Worm (Caenorhabditis elegans) whole organism, midembryonic: ENCODE results near the gene nspb-12.

Experiments used
- T22C8.4 ChIP-seq: fragments of 200-800 bp; sonication (Bioruptor generic); IDR thresholded peaks from 2 replicates; pipeline ENCODE4 v1.3.6; 2022; ENCODE audit warnings: missing genetic modification characterization, missing compliant biosample characterization
- cog-1 ChIP-seq: sonication (generic microtip); optimal IDR thresholded peaks from 2 replicates; lab custom pipeline; 2016; ENCODE audit warnings: missing genetic modification characterization, missing compliant biosample characterization
- flt-1 ChIP-seq: fragments of 200-800 bp; sonication (Bioruptor generic); IDR thresholded peaks from 2 replicates; pipeline ENCODE4 v1.3.6; 2022; ENCODE audit warnings: missing genetic modification characterization, missing compliant biosample characterization
- klf-2 ChIP-seq: fragments of 200-800 bp; sonication (Bioruptor generic); conservative IDR thresholded peaks from 2 replicates; pipeline ENCODE4 v1.3.6; 2022; ENCODE audit warnings: missing genetic modification reagents, missing genetic modification characterization, missing compliant biosample characterization
- med-1 ChIP-seq: sonication (generic microtip); optimal IDR thresholded peaks from 2 replicates; lab custom pipeline; 2017; ENCODE audit warnings: missing genetic modification characterization, mild to moderate bottlenecking, missing compliant biosample characterization, antibody characterized with exemption, missing genetic modification reagents; ENCODE audit not compliant: insufficient read depth
- ref-1 ChIP-seq: fragments of 200-800 bp; sonication (Bioruptor generic); conservative IDR thresholded peaks from 2 replicates; pipeline ENCODE4 v1.3.6; 2022; ENCODE audit warnings: missing genetic modification reagents, missing genetic modification characterization, missing compliant biosample characterization
- tab-1 ChIP-seq: fragments of 200-800 bp; sonication (Bioruptor generic); IDR thresholded peaks from 2 replicates; pipeline ENCODE4 v1.3.6; 2022; ENCODE audit warnings: missing genetic modification characterization, missing compliant biosample characterization
- ztf-23 ChIP-seq: fragments of 200-800 bp; sonication (Bioruptor generic); IDR thresholded peaks from 2 replicates; pipeline ENCODE4 v1.3.6; 2022; ENCODE audit warnings: missing genetic modification reagents, missing genetic modification characterization, missing compliant biosample characterization
- ztf-29 ChIP-seq: fragments of 200-800 bp; sonication (Bioruptor generic); IDR thresholded peaks from 2 replicates; pipeline ENCODE4 v1.3.6; 2022; ENCODE audit warnings: missing genetic modification reagents, missing genetic modification characterization, missing compliant biosample characterization

The nspb-12 gene

DNA sequence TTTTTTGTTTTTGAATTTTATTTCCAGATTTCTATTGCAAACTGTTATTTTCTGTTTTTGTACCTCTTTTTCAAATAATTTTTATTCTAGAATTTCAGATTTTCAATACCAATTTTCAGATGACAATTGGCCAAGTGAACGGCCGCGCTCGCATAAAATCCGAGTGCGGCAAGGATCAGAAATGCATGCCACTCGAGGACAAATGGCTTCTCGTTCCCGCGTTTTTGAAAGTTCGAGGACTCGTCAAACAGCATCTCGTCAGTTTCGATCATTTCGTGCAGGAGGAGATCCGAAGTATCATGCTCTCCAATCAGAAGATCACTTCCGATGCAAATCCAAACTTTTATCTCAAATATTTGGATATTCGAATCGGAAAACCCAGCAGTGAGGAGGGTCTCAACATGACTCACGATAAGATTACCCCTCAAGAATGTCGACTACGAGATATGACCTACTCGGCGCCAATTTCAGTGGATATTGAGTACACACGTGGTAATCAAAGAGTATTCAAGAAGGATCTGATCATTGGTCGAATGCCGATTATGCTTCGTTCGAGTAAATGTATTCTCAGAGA, 11.2 kb downstream of the nspb-12 start, which contains the start of gene rpc-2:
TSS of gene rpc-2 (plus strand) at position 120 of the 574 bp plus-strand sequence.
- TF ChIP-seq T22C8.4 (GFP tag; lab: Robert Waterston, UW) (no peak), cog-1 (tag; lab: Kevin White, UChicago) (no peak), ztf-23 (GFP tag; lab: Robert Waterston, UW) (no peak), tab-1 (GFP tag; lab: Robert Waterston, UW) (no peak), klf-2 (no peak), ref-1 (GFP tag; lab: Robert Waterston, UW) (no peak), ztf-29 (GFP tag; lab: Robert Waterston, UW) (no peak)

ce11 chrIII:5554884-5555500, 13.6 kb downstream of the nspb-12 start, which contains the start of the genes nmad-1 and hach-1:
Gene nmad-1 (minus strand): TSS chrIII:5554934.
Gene hach-1 (plus strand): TSS chrIII:5555450.
- peak; percentile 82 for TF ChIP-seq ztf-29 (GFP tag; lab: Robert Waterston, UW)
- TF ChIP-seq flt-1 (GFP tag; lab: Robert Waterston, UW), result peak; percentile 94
- TF ChIP-seq tab-1 (GFP tag; lab: Robert Waterston, UW), result peak; percentile 92
- peak; percentile 79 for TF ChIP-seq cog-1 (tag; lab: Kevin White, UChicago)
- TF ChIP-seq med-1 (GFP tag; lab: Kevin White, UChicago), result peak; percentile 97
- peak; percentile 96 for TF ChIP-seq ztf-23 (GFP tag; lab: Robert Waterston, UW)
- peak; percentile 90; the same call in 1 of the 2 replicates for TF ChIP-seq klf-2
- TF ChIP-seq ref-1 (GFP tag; lab: Robert Waterston, UW), result peak; percentile 75
- TF ChIP-seq T22C8.4 (GFP tag; lab: Robert Waterston, UW), result peak; percentile 88

ce11 chrIII:5553098-5553497, 15.5 kb downstream of the nspb-12 start:
- TF ChIP-seq med-1 (GFP tag; lab: Kevin White, UChicago) (no peak), ref-1 (GFP tag; lab: Robert Waterston, UW) (no peak), flt-1 (GFP tag; lab: Robert Waterston, UW) (no peak), cog-1 (tag; lab: Kevin White, UChicago) (no peak), tab-1 (GFP tag; lab: Robert Waterston, UW) (no peak), T22C8.4 (GFP tag; lab: Robert Waterston, UW) (no peak), klf-2 (no peak), ztf-29 (GFP tag; lab: Robert Waterston, UW) (no peak), ztf-23 (GFP tag; lab: Robert Waterston, UW) (no peak)

DNA sequence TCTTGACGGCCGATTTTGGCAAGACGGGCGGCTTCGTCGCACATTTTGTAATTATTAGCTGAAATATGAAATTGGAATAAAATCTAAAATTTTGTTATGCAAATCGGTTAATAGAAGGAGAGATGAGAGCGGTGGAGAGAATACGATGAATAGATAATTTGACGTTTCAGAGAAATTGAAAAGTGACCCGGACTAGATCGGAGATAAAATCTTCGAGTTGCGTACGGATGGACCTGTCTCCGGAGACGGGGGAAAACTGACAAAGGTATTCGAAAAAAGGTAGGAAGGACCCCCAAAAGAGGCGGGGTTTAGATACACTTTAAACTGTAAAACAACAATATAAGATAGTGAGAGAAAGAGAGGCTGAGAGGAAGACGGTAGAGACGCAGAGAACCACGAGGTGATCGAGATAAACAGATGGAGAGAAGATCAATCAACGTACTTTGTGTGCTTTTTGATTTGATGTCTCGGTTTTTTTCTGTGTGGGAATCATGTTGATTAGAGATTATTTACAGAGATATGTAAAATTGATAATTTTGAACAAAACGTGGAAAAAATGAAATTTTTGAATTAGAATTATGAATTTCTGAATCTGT, 16.4 kb downstream of the nspb-12 start, which contains the start of gene F09F7.6:
TSS of gene F09F7.6 (minus strand) at position 64 of the 596 bp plus-strand sequence.
- TF ChIP-seq ztf-29 (GFP tag; lab: Robert Waterston, UW) (no peak), med-1 (GFP tag; lab: Kevin White, UChicago) (no peak), flt-1 (GFP tag; lab: Robert Waterston, UW) (0 out of 2 replicates have a peak, but pooled peaks have one; percentile 31)

DNA sequence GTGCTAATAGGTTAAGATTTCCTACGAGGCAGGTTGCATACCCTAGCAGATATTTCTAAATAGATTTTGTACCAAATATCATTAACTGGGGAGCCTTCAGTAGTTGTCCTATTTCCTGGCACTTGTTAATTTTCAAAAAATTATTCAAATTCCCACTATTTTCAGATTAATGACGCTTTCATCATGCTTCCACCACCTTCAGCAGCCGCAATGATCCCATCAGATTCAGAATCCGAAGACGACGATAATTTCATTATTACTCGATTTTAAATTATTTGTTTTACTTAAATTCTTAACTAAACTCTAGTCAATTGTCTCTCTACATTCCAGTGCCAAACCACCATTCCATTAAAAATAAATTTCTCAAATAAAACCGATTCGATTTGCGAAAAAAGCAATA, 17.7 kb downstream of the nspb-12 start:
- no peak for TF ChIP-seq T22C8.4 (GFP tag; lab: Robert Waterston, UW)
- TF ChIP-seq ztf-23 (GFP tag; lab: Robert Waterston, UW), result no peak
- TF ChIP-seq cog-1 (tag; lab: Kevin White, UChicago), result no peak
- TF ChIP-seq klf-2, result no peak
- TF ChIP-seq ztf-29 (GFP tag; lab: Robert Waterston, UW), result no peak
- TF ChIP-seq ref-1 (GFP tag; lab: Robert Waterston, UW), result no peak
- no peak for TF ChIP-seq tab-1 (GFP tag; lab: Robert Waterston, UW)
- TF ChIP-seq med-1 (GFP tag; lab: Kevin White, UChicago), result no peak
- no peak for TF ChIP-seq flt-1 (GFP tag; lab: Robert Waterston, UW)

DNA sequence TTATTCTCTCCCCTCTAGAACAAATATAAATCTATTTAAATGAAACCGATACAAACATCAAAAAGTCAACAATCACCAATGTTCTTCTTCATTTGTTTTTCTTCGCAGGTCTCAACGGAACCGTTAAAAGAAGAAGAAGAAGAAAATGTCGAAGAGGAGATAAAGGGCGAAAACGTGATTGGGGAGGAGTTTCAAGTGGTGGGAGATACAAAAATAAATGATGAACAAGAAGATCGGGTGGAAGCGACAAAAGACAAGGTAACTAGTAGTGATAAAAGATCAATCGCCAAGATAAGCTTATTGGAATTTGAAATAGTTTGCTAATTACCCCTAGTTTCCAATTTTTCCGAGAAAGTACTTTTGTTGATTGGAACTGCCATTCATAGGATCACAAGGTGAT, 18.4 kb downstream of the nspb-12 start:
- TF ChIP-seq T22C8.4 (GFP tag; lab: Robert Waterston, UW) (no peak), flt-1 (GFP tag; lab: Robert Waterston, UW) (no peak), klf-2 (no peak), tab-1 (GFP tag; lab: Robert Waterston, UW) (no peak), ztf-23 (GFP tag; lab: Robert Waterston, UW) (no peak), med-1 (GFP tag; lab: Kevin White, UChicago) (no peak), ztf-29 (GFP tag; lab: Robert Waterston, UW) (no peak), cog-1 (tag; lab: Kevin White, UChicago) (no peak), ref-1 (GFP tag; lab: Robert Waterston, UW) (no peak)

DNA sequence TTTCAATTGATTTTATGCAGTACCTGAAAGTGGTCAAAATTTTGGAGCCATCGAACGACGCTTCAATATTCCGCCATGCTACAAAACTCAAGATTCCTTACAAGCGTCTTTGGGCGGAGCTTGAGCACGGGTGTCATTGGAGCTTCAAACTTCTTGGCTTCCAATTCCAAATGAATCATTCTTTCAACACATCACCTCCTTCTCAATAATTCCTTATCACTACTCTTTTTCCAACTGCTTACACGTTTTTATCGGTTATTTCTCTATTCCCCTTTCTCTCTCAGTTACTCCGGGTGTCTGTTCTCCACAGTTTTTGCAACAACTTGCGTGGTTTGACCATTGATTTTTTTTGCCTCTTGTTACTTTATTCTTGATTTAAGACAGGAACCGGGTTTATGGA, 21.8 kb downstream of the nspb-12 start, which contains the start of gene F09F7.5:
TSS of gene F09F7.5 (plus strand) at position 258 of the 400 bp plus-strand sequence.
- TF ChIP-seq T22C8.4 (GFP tag; lab: Robert Waterston, UW), result no peak
- TF ChIP-seq ztf-23 (GFP tag; lab: Robert Waterston, UW), result no peak
- no peak for TF ChIP-seq cog-1 (tag; lab: Kevin White, UChicago)
- TF ChIP-seq klf-2, result no peak
- TF ChIP-seq ztf-29 (GFP tag; lab: Robert Waterston, UW), result no peak
- TF ChIP-seq flt-1 (GFP tag; lab: Robert Waterston, UW), result no peak
- TF ChIP-seq tab-1 (GFP tag; lab: Robert Waterston, UW), result no peak
- no peak for TF ChIP-seq ref-1 (GFP tag; lab: Robert Waterston, UW)
- no peak for TF ChIP-seq med-1 (GFP tag; lab: Kevin White, UChicago)

DNA sequence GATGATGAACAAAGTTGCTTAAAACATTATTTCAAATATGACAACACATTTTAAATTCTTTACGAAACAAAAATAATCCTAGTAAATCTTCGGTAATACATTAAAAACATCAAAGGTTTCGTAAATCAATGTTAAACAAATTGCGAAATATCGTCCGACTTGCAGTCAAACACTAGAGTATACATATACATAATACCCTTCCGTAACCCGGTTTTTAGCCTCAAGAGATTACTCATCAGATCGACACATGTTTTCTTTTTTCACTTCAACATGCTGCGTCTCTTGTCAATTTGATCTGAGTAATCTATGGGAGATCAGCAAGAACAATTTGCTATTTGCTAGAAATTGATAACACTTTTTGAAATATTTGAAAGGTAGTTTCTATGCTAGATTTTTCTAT, 22.3 kb downstream of the nspb-12 start:
- no peak for TF ChIP-seq T22C8.4 (GFP tag; lab: Robert Waterston, UW)
- TF ChIP-seq cog-1 (tag; lab: Kevin White, UChicago), result no peak
- no peak for TF ChIP-seq flt-1 (GFP tag; lab: Robert Waterston, UW)
- no peak for TF ChIP-seq tab-1 (GFP tag; lab: Robert Waterston, UW)
- no peak for TF ChIP-seq ztf-23 (GFP tag; lab: Robert Waterston, UW)
- no peak for TF ChIP-seq ztf-29 (GFP tag; lab: Robert Waterston, UW)
- TF ChIP-seq klf-2, result no peak
- no peak for TF ChIP-seq ref-1 (GFP tag; lab: Robert Waterston, UW)
- no peak for TF ChIP-seq med-1 (GFP tag; lab: Kevin White, UChicago)
